Fruit fly (Drosophila melanogaster): ENCODE results near the gene CG32987.

Gene CG32987

dm6 chr2L:8894224-8894623, 30.6 kb downstream of the CG32987 start (continued):
- TF ChIP-seq Taf1 (GFP tag; IDR thresholded peaks at IDR 0.05) (0 out of 2 replicates have a peak, but pooled peaks have one; percentile 34), gsb-n (tag; optimal IDR thresholded peaks at IDR 0.05) (no peak), Fer3 (tag; optimal IDR thresholded peaks at IDR 0.05) (peak; percentile 63), odd (GFP tag; optimal IDR thresholded peaks at IDR 0.05) (no peak), Antp (GFP tag; optimal IDR thresholded peaks at IDR 0.05) (peak; percentile 49), CG9727 (GFP tag; optimal IDR thresholded peaks at IDR 0.05) (peak; percentile 12), CG17328 (GFP tag; IDR thresholded peaks at IDR 0.05) (no peak), CG4424 (GFP tag; optimal IDR thresholded peaks at IDR 0.05) (peak; percentile 16), CG10462 (GFP tag; optimal IDR thresholded peaks at IDR 0.05) (no peak), ranshi (GFP tag; IDR thresholded peaks at IDR 0.05) (peak; percentile 61; the same call in 1 of the 2 replicates), HLH54F (GFP tag; optimal IDR thresholded peaks at IDR 0.05) (peak; percentile 52), HmgZ (tag; optimal IDR thresholded peaks at IDR 0.05) (peak; percentile 10), pita (GFP tag; optimal IDR thresholded peaks at IDR 0.05) (no peak), CG6854 (GFP tag; optimal IDR thresholded peaks at IDR 0.05) (no peak), Elba2 (GFP tag; optimal IDR thresholded peaks at IDR 0.05) (no peak), zfh2 (GFP tag; optimal IDR thresholded peaks at IDR 0.05) (peak; percentile 56), CG11560 (tag; IDR thresholded peaks at IDR 0.05) (peak; percentile 55; the same call in 2 of the 3 replicates), sc (optimal IDR thresholded peaks at IDR 0.05) (no peak), sc (GFP tag; optimal IDR thresholded peaks at IDR 0.05) (no peak), kni (GFP tag; optimal IDR thresholded peaks at IDR 0.05) (no peak), CG31224 (GFP tag; IDR thresholded peaks at IDR 0.05) (peak; percentile 75), CG32532 (GFP tag; IDR thresholded peaks at IDR 0.05) (peak; percentile 91), bbx (GFP tag; IDR thresholded peaks at IDR 0.05; ENCODE audit: partially characterized antibody) (no peak), unpg (GFP tag; optimal IDR thresholded peaks at IDR 0.05) (peak; percentile 22), CG10209 (GFP tag; optimal IDR thresholded peaks at IDR 0.05) (peak; percentile 7), Hmr (GFP tag; optimal IDR thresholded peaks at IDR 0.05) (peak; percentile 30), btn (GFP tag; optimal IDR thresholded peaks at IDR 0.05) (no peak), CG8924 (tag; optimal IDR thresholded peaks at IDR 0.05) (peak; percentile 10), klu (GFP tag; IDR thresholded peaks at IDR 0.05) (peak; percentile 31; the same call in 1 of the 2 replicates), CG1233 (GFP tag; optimal IDR thresholded peaks at IDR 0.05) (peak; percentile 28), gsb (GFP tag; IDR thresholded peaks at IDR 0.05) (peak; percentile 51; the same call in 1 of the 2 replicates), pzg (GFP tag; optimal IDR thresholded peaks at IDR 0.05) (no peak), schlank (tag; optimal IDR thresholded peaks at IDR 0.05) (peak; percentile 34), Gug (GFP tag; IDR thresholded peaks at IDR 0.05) (peak; percentile 63; the same call in 2 of the 4 replicates), tx (GFP tag; optimal IDR thresholded peaks at IDR 0.05) (peak; percentile 1), Dfd (GFP tag; optimal IDR thresholded peaks at IDR 0.05) (no peak), Aef1 (GFP tag; IDR thresholded peaks at IDR 0.05) (peak; percentile 55; the same call in 1 of the 3 replicates), ham (GFP tag; IDR thresholded peaks at IDR 0.05) (peak; percentile 11; the same call in 1 of the 2 replicates), CG3847 (GFP tag; IDR thresholded peaks at IDR 0.05) (peak; percentile 46), grn (GFP tag; optimal IDR thresholded peaks at IDR 0.05) (no peak), bab2 (GFP tag; optimal IDR thresholded peaks at IDR 0.05) (peak; percentile 12), cato (GFP tag; optimal IDR thresholded peaks at IDR 0.05; ENCODE audit: borderline replicate concordance) (no peak), mirr (GFP tag; optimal IDR thresholded peaks at IDR 0.05) (peak; percentile 50), PHDP (tag; optimal IDR thresholded peaks at IDR 0.05) (peak; percentile 32), E2f1 (GFP tag; IDR thresholded peaks at IDR 0.05) (no peak), repo (GFP tag; optimal IDR thresholded peaks at IDR 0.05) (no peak), CG30403 (GFP tag; optimal IDR thresholded peaks at IDR 0.05) (peak; percentile 28), Ada2b (GFP tag; IDR thresholded peaks at IDR 0.05) (peak; percentile 56; the same call in 1 of the 2 replicates), tll (GFP tag; optimal IDR thresholded peaks at IDR 0.05) (no peak), pan (optimal IDR thresholded peaks at IDR 0.05) (no peak), pan (GFP tag; optimal IDR thresholded peaks at IDR 0.05 in 1 of 2, IDR thresholded peaks at IDR 0.05 in 1 of 2) (peak in 1 of 2 experiments; percentile 56), CG17385 (GFP tag; optimal IDR thresholded peaks at IDR 0.05) (peak; percentile 4)

Measured in whole organism, embryonic.